Worm (Caenorhabditis elegans): ENCODE data around the gene C27A7.6.

ce11 chrV:12162906-12163305, 32.3 kb upstream of the C27A7.6 start, which contains the start of gene srj-4:
- no peak for TF ChIP-seq unc-62 (GFP tag; optimal IDR thresholded peaks at IDR 0.05)
- TF ChIP-seq lsy-2 (tag; optimal IDR thresholded peaks at IDR 0.05) = no peak
- TF ChIP-seq unc-39 (tag; optimal IDR thresholded peaks at IDR 0.05) = no peak
- TF ChIP-seq mep-1 (tag; optimal IDR thresholded peaks at IDR 0.05) = no peak
- no peak for TF ChIP-seq elt-3 (tag; optimal IDR thresholded peaks at IDR 0.05)
- no peak for TF ChIP-seq pha-4 (tag; optimal IDR thresholded peaks at IDR 0.05)
- no peak for TF ChIP-seq lin-13 (tag; optimal IDR thresholded peaks at IDR 0.05)
- no peak for TF ChIP-seq blmp-1 (tag; optimal IDR thresholded peaks at IDR 0.05)
- TF ChIP-seq nhr-237 (tag; optimal IDR thresholded peaks at IDR 0.05) = no peak
- no peak for TF ChIP-seq mab-5 (tag; optimal IDR thresholded peaks at IDR 0.05)

Data from whole organism, mixed stage, embryonic.